Worm (Caenorhabditis elegans) whole organism, L3 larva: ENCODE measurements around the gene pdr-1.

Experiments
- ama-1 ChIP-seq: fragments of 150-350 bp; optimal IDR thresholded peaks from 2 replicates; lab custom pipeline; 2018
- ceh-16 ChIP-seq: sonication (generic microtip); optimal IDR thresholded peaks from 2 replicates; lab custom pipeline; 2017; ENCODE audit warnings: missing biosample characterization, missing genetic modification characterization
- ceh-28 ChIP-seq: fragments of 150-350 bp; optimal IDR thresholded peaks from 2 replicates; lab custom pipeline; 2014; ENCODE audit warnings: missing biosample characterization, missing genetic modification reagents, missing genetic modification characterization
- ceh-82 ChIP-seq: fragments of 150-350 bp; optimal IDR thresholded peaks from 2 replicates; lab custom pipeline; 2014; ENCODE audit warnings: missing biosample characterization, missing genetic modification characterization
- ceh-9 ChIP-seq: sonication (generic microtip); optimal IDR thresholded peaks from 2 replicates; lab custom pipeline; 2018; ENCODE audit warnings: missing biosample characterization, missing genetic modification characterization
- daf-12 ChIP-seq: fragments of 150-350 bp; optimal IDR thresholded peaks from 2 replicates; lab custom pipeline; 2014; ENCODE audit warnings: missing biosample characterization, missing genetic modification reagents, missing genetic modification characterization
- egl-27 ChIP-seq: sonication (generic microtip); optimal IDR thresholded peaks from 4 replicates; lab custom pipeline; 2017; ENCODE audit warnings: missing biosample characterization, missing genetic modification reagents, missing genetic modification characterization
- egl-5 ChIP-seq: fragments of 150-350 bp; optimal IDR thresholded peaks from 2 replicates; lab custom pipeline; 2017; ENCODE audit warnings: missing biosample characterization, missing genetic modification reagents, missing genetic modification characterization, inconsistent platforms
- elt-1 ChIP-seq: fragments of 150-350 bp; optimal IDR thresholded peaks from 2 replicates; lab custom pipeline; 2014; ENCODE audit warnings: missing biosample characterization, missing genetic modification characterization
- elt-2 ChIP-seq: sonication (generic microtip); optimal IDR thresholded peaks from 2 replicates; lab custom pipeline; 2016; ENCODE audit warnings: missing genetic modification reagents, mild to moderate bottlenecking, missing genetic modification characterization, missing compliant biosample characterization
- elt-3 ChIP-seq, 3 experiments: fragments of 150-350 bp in 1 of 3; sonication (generic microtip) in 2 of 3; optimal IDR thresholded peaks; 2 replicates in 2 of 3; 4 replicates in 1 of 3; lab custom pipeline; 2014 to 2017; ENCODE audit warnings: missing biosample characterization in 3 of 3, missing genetic modification characterization in 3 of 3
- eor-1 ChIP-seq, 2 experiments: fragments of 150-350 bp; optimal IDR thresholded peaks; 2 replicates each; lab custom pipeline; 2014 to 2018; ENCODE audit warnings: missing biosample characterization in 2 of 2, missing genetic modification characterization in 2 of 2
- fkh-10 ChIP-seq: sonication (generic microtip); optimal IDR thresholded peaks from 2 replicates; lab custom pipeline; 2017; ENCODE audit warnings: missing biosample characterization, missing genetic modification reagents, missing genetic modification characterization
- fos-1 ChIP-seq: fragments of 150-350 bp; optimal IDR thresholded peaks from 2 replicates; lab custom pipeline; 2014; ENCODE audit warnings: missing biosample characterization, missing genetic modification characterization
- hmg-11 ChIP-seq: sonication (generic microtip); optimal IDR thresholded peaks from 2 replicates; lab custom pipeline; 2016; ENCODE audit warnings: missing genetic modification characterization, missing compliant biosample characterization
- jun-1 ChIP-seq: fragments of 150-350 bp; optimal IDR thresholded peaks from 2 replicates; lab custom pipeline; 2014; ENCODE audit warnings: missing biosample characterization, missing genetic modification reagents, missing genetic modification characterization
- lin-15B ChIP-seq: fragments of 150-350 bp; optimal IDR thresholded peaks from 2 replicates; lab custom pipeline; 2014; ENCODE audit warnings: missing biosample characterization, missing genetic modification characterization
- lin-39 ChIP-seq: fragments of 150-350 bp; optimal IDR thresholded peaks from 2 replicates; lab custom pipeline; 2018; ENCODE audit warnings: missing biosample characterization, missing genetic modification reagents, missing genetic modification characterization
- mdl-1 ChIP-seq: fragments of 150-350 bp; optimal IDR thresholded peaks from 2 replicates; lab custom pipeline; 2014; ENCODE audit warnings: missing biosample characterization, missing genetic modification characterization
- nfya-1 ChIP-seq: sonication (generic microtip); optimal IDR thresholded peaks from 2 replicates; lab custom pipeline; 2017; ENCODE audit warnings: missing genetic modification characterization, mild to moderate bottlenecking, missing compliant biosample characterization, antibody characterized with exemption, moderate library complexity; ENCODE audit not compliant: insufficient read depth
- nhr-11 ChIP-seq: fragments of 150-350 bp; optimal IDR thresholded peaks from 2 replicates; lab custom pipeline; 2014; ENCODE audit warnings: missing biosample characterization, missing genetic modification characterization
- nhr-12 ChIP-seq: fragments of 150-350 bp; optimal IDR thresholded peaks from 2 replicates; lab custom pipeline; 2014; ENCODE audit warnings: missing biosample characterization, missing genetic modification characterization
- nhr-23 ChIP-seq: fragments of 150-350 bp; optimal IDR thresholded peaks from 2 replicates; lab custom pipeline; 2014; ENCODE audit warnings: missing biosample characterization, missing genetic modification reagents, missing genetic modification characterization
- nhr-25 ChIP-seq: sonication (generic microtip); optimal IDR thresholded peaks from 2 replicates; lab custom pipeline; 2017; ENCODE audit warnings: missing biosample characterization, missing genetic modification characterization
- nhr-28 ChIP-seq: fragments of 150-350 bp; optimal IDR thresholded peaks from 2 replicates; lab custom pipeline; 2014; ENCODE audit warnings: missing biosample characterization, missing genetic modification characterization
- nhr-67 ChIP-seq: fragments of 150-350 bp; optimal IDR thresholded peaks from 2 replicates; lab custom pipeline; 2014; ENCODE audit warnings: missing biosample characterization, missing genetic modification characterization
- nhr-76 ChIP-seq: fragments of 150-350 bp; sonication (generic microtip); optimal IDR thresholded peaks from 5 replicates; lab custom pipeline; 2014; ENCODE audit warnings: missing biosample characterization, missing genetic modification characterization
- pha-4 ChIP-seq: fragments of 150-350 bp; optimal IDR thresholded peaks from 2 replicates; lab custom pipeline; 2014; ENCODE audit warnings: missing biosample characterization, missing genetic modification reagents, missing genetic modification characterization
- pqm-1 ChIP-seq: fragments of 150-350 bp; optimal IDR thresholded peaks from 2 replicates; lab custom pipeline; 2017; ENCODE audit warnings: missing biosample characterization, missing genetic modification characterization, inconsistent platforms
- sea-2 ChIP-seq: fragments of 150-350 bp; sonication (generic microtip); optimal IDR thresholded peaks from 4 replicates; lab custom pipeline; 2014; ENCODE audit warnings: missing biosample characterization, missing genetic modification reagents, missing genetic modification characterization
- skn-1 ChIP-seq: fragments of 150-350 bp; optimal IDR thresholded peaks from 2 replicates; lab custom pipeline; 2014; ENCODE audit warnings: missing biosample characterization, missing genetic modification characterization
- snpc-4 ChIP-seq: fragments of 150-350 bp; optimal IDR thresholded peaks from 2 replicates; lab custom pipeline; 2014; ENCODE audit warnings: missing biosample characterization, missing genetic modification characterization
- unc-62 ChIP-seq: fragments of 150-350 bp; sonication (generic microtip); optimal IDR thresholded peaks from 4 replicates; lab custom pipeline; 2014; ENCODE audit warnings: missing biosample characterization, missing genetic modification reagents, missing genetic modification characterization

The pdr-1 gene

ce11 chrIII:13732665-13733064 lies 38.6 kb upstream of the pdr-1 start:
- TF ChIP-seq sea-2 (GFP tag; lab: Kevin White, UChicago) (no peak), pha-4 (tag; lab: Kevin White, UChicago) (peak; percentile 75), mdl-1 (tag; lab: Kevin White, UChicago) (no peak), elt-1 (tag; lab: Kevin White, UChicago) (no peak), pqm-1 (tag; lab: Kevin White, UChicago) (peak; percentile 51)

- TF ChIP-seq fos-1 (tag; lab: Kevin White, UChicago) (no peak), pqm-1 (tag; lab: Kevin White, UChicago) (peak; percentile 85), pha-4 (tag; lab: Kevin White, UChicago) (peak; percentile 30), fkh-10 (GFP tag; lab: Kevin White, UChicago) (no peak), jun-1 (tag; lab: Kevin White, UChicago) (peak; percentile 29), ceh-28 (tag; lab: Kevin White, UChicago) (no peak), egl-27 (tag; lab: Kevin White, UChicago) (no peak), nhr-11 (no peak), egl-5 (tag; lab: Kevin White, UChicago) (no peak), daf-12 (tag; lab: Kevin White, UChicago) (no peak), ceh-9 (tag; lab: Kevin White, UChicago) (no peak), skn-1 (tag; lab: Kevin White, UChicago) (no peak), nhr-28 (tag; lab: Kevin White, UChicago) (no peak), ceh-16 (tag; lab: Kevin White, UChicago) (no peak), lin-39 (tag; lab: Kevin White, UChicago) (no peak), nhr-67 (tag; lab: Kevin White, UChicago) (no peak), sea-2 (GFP tag; lab: Kevin White, UChicago) (no peak), nhr-12 (tag; lab: Kevin White, UChicago) (no peak), elt-2 (tag; lab: Kevin White, UChicago) (peak; percentile 92), ceh-82 (no peak), elt-3 (tag; optimal IDR thresholded peaks at IDR 0.05; lab: Kevin White, UChicago) (no peak), mdl-1 (tag; lab: Kevin White, UChicago) (no peak), lin-15B (tag; lab: Kevin White, UChicago) (no peak), hmg-11 (tag; lab: Kevin White, UChicago) (no peak), ama-1 (lab: Kevin White, UChicago) (no peak), unc-62 (GFP tag; lab: Kevin White, UChicago) (no peak), nhr-23 (tag; lab: Kevin White, UChicago) (no peak), snpc-4 (tag; lab: Kevin White, UChicago) (no peak), nhr-76 (no peak)
Measured at ce11 chrIII:13733833-13734232, 37.5 kb upstream of the pdr-1 start.

ce11 chrIII:13735008-13735407 lies 36.3 kb upstream of the pdr-1 start, which contains the start of gene W06F12.3:
W06F12.3 (plus strand) TSS chrIII:13735030.
- no peak for TF ChIP-seq unc-62 (GFP tag; lab: Kevin White, UChicago)

ce11 chrIII:13741410-13741809 lies 29.9 kb upstream of the pdr-1 start:
- no peak for TF ChIP-seq jun-1 (tag; lab: Kevin White, UChicago)
- TF ChIP-seq nhr-25 (tag; lab: Kevin White, UChicago): no peak
- TF ChIP-seq ceh-82: no peak
- TF ChIP-seq daf-12 (tag; lab: Kevin White, UChicago): no peak
- TF ChIP-seq nhr-28 (tag; lab: Kevin White, UChicago): no peak
- no peak for TF ChIP-seq ceh-9 (tag; lab: Kevin White, UChicago)
- no peak for TF ChIP-seq eor-1 (tag; optimal IDR thresholded peaks at IDR 0.05; lab: Kevin White, UChicago)
- no peak for TF ChIP-seq ceh-28 (tag; lab: Kevin White, UChicago)
- TF ChIP-seq, all 47 proteins: peak for 0

ce11 chrIII:13742028-13742427 lies 29.3 kb upstream of the pdr-1 start:
- peak; percentile 12 for TF ChIP-seq nfya-1 (tag; lab: Kevin White, UChicago)
- TF ChIP-seq nhr-25 (tag; lab: Kevin White, UChicago): peak; percentile 59
- no peak for TF ChIP-seq elt-1 (tag; lab: Kevin White, UChicago)
